Fruit fly (Drosophila melanogaster) whole organism, prepupa: ENCODE measurements around the gene CG31743.

Source experiments
- CG6854 ChIP-seq: fragments of 200-800 bp; sonication (Bioruptor generic); optimal IDR thresholded peaks from 2 replicates; lab custom pipeline; 2017; ENCODE audit warnings: missing biosample characterization, mild to moderate bottlenecking, missing genetic modification characterization
- CG7368 ChIP-seq: fragments of 200-800 bp; sonication (Bioruptor generic); optimal IDR thresholded peaks from 3 replicates; lab custom pipeline; 2016; ENCODE audit warnings: missing biosample characterization, missing genetic modification characterization
- Eip93F ChIP-seq: fragments of 200-800 bp; sonication (Bioruptor generic); optimal IDR thresholded peaks from 2 replicates; lab custom pipeline; 2016; ENCODE audit warnings: missing biosample characterization, mild to moderate bottlenecking, missing genetic modification characterization
- Hr39 ChIP-seq: fragments of 200-800 bp; sonication (Bioruptor generic); optimal IDR thresholded peaks from 2 replicates; lab custom pipeline; 2016; ENCODE audit warnings: missing biosample characterization, missing genetic modification characterization
- OdsH ChIP-seq: fragments of 200-800 bp; sonication (Bioruptor generic); optimal IDR thresholded peaks from 3 replicates; lab custom pipeline; 2016; ENCODE audit warnings: missing biosample characterization, missing genetic modification characterization
- acj6 ChIP-seq: fragments of 200-800 bp; sonication (Bioruptor generic); optimal IDR thresholded peaks from 3 replicates; lab custom pipeline; 2016; ENCODE audit warnings: missing biosample characterization, missing genetic modification characterization
- dac ChIP-seq: fragments of 200-800 bp; sonication (Bioruptor generic); optimal IDR thresholded peaks from 2 replicates; lab custom pipeline; 2017; ENCODE audit warnings: missing biosample characterization, mild to moderate bottlenecking, missing genetic modification characterization
- esn ChIP-seq: fragments of 200-800 bp; sonication (Bioruptor generic); optimal IDR thresholded peaks from 2 replicates; lab custom pipeline; 2016; ENCODE audit warnings: missing biosample characterization, mild to moderate bottlenecking, missing genetic modification characterization, moderate library complexity
- salr ChIP-seq, 2 experiments: fragments of 200-800 bp; sonication (Bioruptor generic); optimal IDR thresholded peaks; 3 replicates each; lab custom pipeline; 2016 to 2018; ENCODE audit warnings: missing biosample characterization in 2 of 2, missing genetic modification characterization in 2 of 2, mild to moderate bottlenecking in 1 of 2
- spab ChIP-seq: fragments of 200-800 bp; sonication (Bioruptor generic); optimal IDR thresholded peaks from 2 replicates; lab custom pipeline; 2017; ENCODE audit warnings: missing biosample characterization, mild to moderate bottlenecking, missing genetic modification characterization, missing genetic modification reagents

DNA sequence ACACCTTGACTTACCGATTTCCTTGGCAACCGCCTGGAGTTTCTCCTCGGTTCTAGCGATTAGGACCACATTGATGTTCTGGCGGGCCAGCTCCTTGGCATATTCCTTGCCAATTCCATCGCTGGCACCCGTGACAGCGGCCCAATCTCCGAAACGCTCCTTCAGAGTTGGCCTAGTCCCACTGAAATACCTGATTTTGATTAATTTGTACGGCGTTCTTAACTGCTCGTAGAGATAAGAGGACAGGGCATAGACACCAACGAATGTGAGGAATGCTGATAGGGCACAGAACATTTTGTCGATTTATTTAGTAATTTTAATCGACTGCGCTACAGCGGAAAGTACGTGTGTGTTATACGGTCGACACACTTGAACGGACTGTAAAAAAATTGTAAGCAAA is 18.2 kb upstream of the CG31743 start, which contains the start of gene CG6012:
- TF ChIP-seq salr (GFP tag; optimal IDR thresholded peaks at IDR 0.05; lab: Kevin White, UChicago) (no peak), Eip93F (GFP tag; lab: Kevin White, UChicago) (no peak), OdsH (GFP tag; lab: Kevin White, UChicago) (no peak), CG6854 (GFP tag; lab: Kevin White, UChicago) (no peak), spab (GFP tag; lab: Kevin White, UChicago) (no peak), acj6 (GFP tag; lab: Kevin White, UChicago) (no peak), dac (GFP tag; lab: Kevin White, UChicago) (no peak), CG7368 (no peak), Hr39 (no peak), esn (GFP tag; lab: Kevin White, UChicago) (no peak)
